Worm (Caenorhabditis elegans) whole organism, early embryonic: ENCODE data around the gene sqt-1.

Experiments used
- B0310.2 ChIP-seq: sonication (generic microtip); optimal IDR thresholded peaks from 2 replicates; lab custom pipeline; 2016; ENCODE audit warnings: mild to moderate bottlenecking, missing genetic modification characterization, missing compliant biosample characterization
- ama-1 ChIP-seq: fragments of 150-350 bp; optimal IDR thresholded peaks from 2 replicates; lab custom pipeline; 2014
- ceh-36 ChIP-seq: sonication (generic microtip); optimal IDR thresholded peaks from 2 replicates; lab custom pipeline; 2016; ENCODE audit warnings: missing genetic modification characterization, inconsistent platforms, missing compliant biosample characterization
- scrt-1 ChIP-seq: fragments of 200-800 bp; sonication (Bioruptor generic); IDR thresholded peaks from 2 replicates; pipeline ENCODE4 v1.3.6; 2022; ENCODE audit warnings: missing genetic modification characterization, missing compliant biosample characterization
- sea-1 ChIP-seq: fragments of 200-800 bp; sonication (Bioruptor generic); conservative IDR thresholded peaks from 2 replicates; pipeline ENCODE4 v1.3.6; 2022; ENCODE audit warnings: missing genetic modification characterization, missing compliant biosample characterization
- tbx-11 ChIP-seq: fragments of 200-800 bp; sonication (Bioruptor generic); IDR thresholded peaks from 2 replicates; pipeline ENCODE4 v1.3.6; 2022; ENCODE audit warnings: missing genetic modification characterization, missing compliant biosample characterization
- tbx-37 ChIP-seq: fragments of 200-800 bp; sonication (Bioruptor generic); conservative IDR thresholded peaks from 2 replicates; pipeline ENCODE4 v1.3.6; 2022; ENCODE audit warnings: missing genetic modification reagents, missing genetic modification characterization, missing compliant biosample characterization

ce11 chrII:11376026-11376425 is 38.4 kb upstream of the sqt-1 start:
- TF ChIP-seq B0310.2 (tag; lab: Kevin White, UChicago) = no peak
- TF ChIP-seq ama-1 (lab: Kevin White, UChicago) = no peak
- TF ChIP-seq scrt-1 (GFP tag; lab: Robert Waterston, UW) = no peak
- no peak for TF ChIP-seq ceh-36 (tag; lab: Kevin White, UChicago)
- TF ChIP-seq sea-1 (GFP tag; lab: Robert Waterston, UW) = no peak
- TF ChIP-seq tbx-37 (GFP tag; lab: Robert Waterston, UW) = no peak
- TF ChIP-seq tbx-11 (GFP tag; lab: Robert Waterston, UW) = no peak
